Worm (Caenorhabditis elegans): ENCODE data around the gene F07C6.4.

DNA sequence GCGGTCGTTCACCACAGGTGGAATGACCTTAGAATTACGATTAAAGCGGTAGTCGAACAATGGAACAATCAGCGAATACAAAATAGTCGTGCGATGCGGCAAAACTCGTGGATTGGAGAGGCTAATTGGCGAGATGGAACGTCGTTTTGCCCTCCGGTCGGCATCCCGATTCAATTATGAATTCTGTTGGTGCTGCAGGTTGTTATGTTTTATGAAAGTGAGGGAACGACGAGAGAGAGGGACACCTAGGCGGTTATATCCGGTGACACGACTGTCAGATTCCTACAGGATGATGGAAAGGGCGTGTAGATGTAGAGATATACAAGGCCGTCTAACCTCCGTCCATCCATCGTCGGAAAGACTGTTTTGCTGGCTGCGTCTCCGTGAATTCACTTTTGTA, 10.9 kb downstream of the F07C6.4 start:
- TF ChIP-seq hmg-4 (GFP tag; optimal IDR thresholded peaks at IDR 0.05) (no peak), ama-1 (optimal IDR thresholded peaks at IDR 0.05) (no peak), tbx-11 (GFP tag; IDR thresholded peaks at IDR 0.05) (no peak), B0310.2 (tag; optimal IDR thresholded peaks at IDR 0.05) (no peak), tbx-37 (GFP tag; conservative IDR thresholded peaks at IDR 0.05) (no peak), ceh-13 (GFP tag; optimal IDR thresholded peaks at IDR 0.05) (no peak), hnd-1 (tag; optimal IDR thresholded peaks at IDR 0.05) (no peak), pes-1 (GFP tag; IDR thresholded peaks at IDR 0.05) (no peak), ets-7 (tag; optimal IDR thresholded peaks at IDR 0.05) (no peak), sea-1 (GFP tag; conservative IDR thresholded peaks at IDR 0.05) (no peak)

All from whole organism, early embryonic.